Worm (Caenorhabditis elegans): Measurements from ENCODE around the gene alr-1.

alr-1 gene

ce11 chrX:11085162-11085561, 40.3 kb downstream of the alr-1 start, which contains the start of gene W04G3.7:
TSS of gene W04G3.7 (minus strand) at chrX:11085262.
- TF ChIP-seq lin-1 (GFP tag; IDR thresholded peaks at IDR 0.05), result no peak
- TF ChIP-seq mdt-29 (GFP tag; IDR thresholded peaks at IDR 0.05), result no peak
- no peak for TF ChIP-seq T26A8.4 (GFP tag; IDR thresholded peaks at IDR 0.05)
- no peak for TF ChIP-seq mdl-1 (tag; optimal IDR thresholded peaks at IDR 0.05)
- no peak for TF ChIP-seq D1046.2 (GFP tag; IDR thresholded peaks at IDR 0.05)

- TF ChIP-seq daf-16 (GFP tag; optimal IDR thresholded peaks at IDR 0.05) (peak in 1 of 2 experiments; percentile 20), daf-16 (tag; optimal IDR thresholded peaks at IDR 0.05) (peak; percentile 44), ama-1 (optimal IDR thresholded peaks at IDR 0.05) (no peak), zfp-3 (GFP tag; conservative IDR thresholded peaks at IDR 0.05) (no peak), pqm-1 (tag; optimal IDR thresholded peaks at IDR 0.05) (peak; percentile 33), hlh-11 (tag; optimal IDR thresholded peaks at IDR 0.05) (peak; percentile 11), spr-3 (GFP tag; optimal IDR thresholded peaks at IDR 0.05) (no peak), mdl-1 (tag; optimal IDR thresholded peaks at IDR 0.05) (no peak), ZK546.5 (tag; optimal IDR thresholded peaks at IDR 0.05) (no peak), jun-1 (tag; optimal IDR thresholded peaks at IDR 0.05) (no peak), nhr-28 (tag; optimal IDR thresholded peaks at IDR 0.05) (peak; percentile 44), hlh-30 (tag; optimal IDR thresholded peaks at IDR 0.05; ENCODE audit: insufficient read depth) (peak; percentile 65), mxl-3 (GFP tag; optimal IDR thresholded peaks at IDR 0.05) (peak; percentile 9), madf-5 (GFP tag; IDR thresholded peaks at IDR 0.05) (no peak), unc-62 (GFP tag; optimal IDR thresholded peaks at IDR 0.05 in 1 of 2) (no peak), unc-62 (tag; optimal IDR thresholded peaks at IDR 0.05) (no peak), daf-8 (GFP tag; IDR thresholded peaks at IDR 0.05) (no peak), snpc-1.2 (GFP tag; IDR thresholded peaks at IDR 0.05) (no peak), ztf-11 (tag; optimal IDR thresholded peaks at IDR 0.05) (no peak), fkh-10 (GFP tag; optimal IDR thresholded peaks at IDR 0.05) (no peak)
Measured at ce11 chrX:11080170-11080728, 45.2 kb downstream of the alr-1 start, which contains the start of gene sulp-7. TSS of gene sulp-7 (plus strand) at chrX:11080678.

DNA sequence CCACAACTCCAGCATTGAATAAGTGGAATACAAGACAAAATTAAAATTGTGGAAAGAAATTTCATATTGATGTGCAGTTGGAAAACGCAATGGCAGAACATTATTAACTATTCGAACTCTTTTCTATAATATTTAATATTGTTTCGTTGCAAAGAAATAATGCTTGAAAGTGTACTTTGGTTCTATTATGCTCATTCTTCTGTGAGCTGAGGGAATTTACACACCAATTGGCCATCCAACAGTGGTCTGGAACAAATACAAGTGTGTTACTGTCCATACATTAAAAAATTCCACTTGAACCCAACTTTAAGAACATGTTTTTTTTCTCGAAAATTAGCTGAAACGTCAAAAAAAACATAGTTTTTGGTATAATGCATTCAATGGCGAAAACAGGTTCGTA, 45.8 kb downstream of the alr-1 start, which contains the start of gene W04G3.13:
Gene W04G3.13 (minus strand): TSS at position 101 of the 400 bp plus-strand sequence.
- no peak for TF ChIP-seq snpc-4 (tag; optimal IDR thresholded peaks at IDR 0.05)
- no peak for TF ChIP-seq unc-39 (tag; optimal IDR thresholded peaks at IDR 0.05)
- no peak for TF ChIP-seq ceh-62 (tag; optimal IDR thresholded peaks at IDR 0.05)
- no peak for TF ChIP-seq nhr-102 (tag; optimal IDR thresholded peaks at IDR 0.05)
- no peak for TF ChIP-seq unc-130 (GFP tag; optimal IDR thresholded peaks at IDR 0.05)
- TF ChIP-seq ztf-7 (tag; optimal IDR thresholded peaks at IDR 0.05), result no peak
- TF ChIP-seq nhr-11 (tag; optimal IDR thresholded peaks at IDR 0.05), result no peak

DNA sequence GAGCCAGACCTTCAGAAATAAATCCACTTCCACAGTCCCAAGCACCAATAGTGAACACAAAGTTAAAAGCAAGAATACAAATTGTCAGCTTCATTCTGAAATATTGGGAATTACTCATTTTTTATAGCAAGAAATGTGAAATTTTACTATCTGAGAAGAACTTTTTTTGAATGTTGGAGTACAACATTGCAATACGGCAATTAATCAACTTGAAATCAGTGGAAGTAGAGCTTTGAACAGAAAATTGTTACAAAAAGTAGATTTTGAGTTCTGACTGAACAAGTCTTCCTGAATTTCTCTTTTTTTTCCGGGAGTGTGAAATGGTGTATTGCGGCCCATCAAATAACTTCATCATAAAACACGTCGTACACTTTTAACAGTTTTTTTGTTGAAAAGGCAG, 47.3 kb downstream of the alr-1 start, which contains the start of gene W04G3.10:
Gene W04G3.10 (minus strand): TSS at position 101 of the 400 bp plus-strand sequence.
- TF ChIP-seq ZK546.5 (tag; optimal IDR thresholded peaks at IDR 0.05) (no peak), aha-1 (tag) (peak; percentile 34)

DNA sequence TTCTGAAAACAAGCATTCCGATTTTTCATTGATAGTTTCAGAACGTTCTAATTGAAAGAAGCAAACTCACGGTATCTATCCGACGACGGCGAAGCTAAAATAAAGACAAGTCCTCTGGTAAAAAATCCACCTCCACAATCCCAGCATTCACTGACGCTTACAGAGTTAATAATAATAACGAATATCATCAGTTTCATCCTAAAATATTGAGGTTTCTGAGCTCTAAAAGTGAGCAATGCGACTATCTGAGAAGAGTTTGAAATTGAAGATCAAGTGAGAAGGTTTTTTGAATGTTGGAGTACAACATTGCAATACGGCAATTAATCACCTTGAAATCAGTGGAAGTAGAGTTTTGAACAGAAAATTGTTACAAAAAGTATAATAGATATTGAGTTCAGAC, 48.9 kb downstream of the alr-1 start, which contains the start of gene W04G3.12:
Gene W04G3.12 (minus strand): TSS at position 311 of the 400 bp plus-strand sequence.
- TF ChIP-seq unc-62 (GFP tag; optimal IDR thresholded peaks at IDR 0.05 in 1 of 2) (peak in 1 of 2 experiments; percentile 94), unc-62 (tag; optimal IDR thresholded peaks at IDR 0.05) (no peak), spr-1 (tag; optimal IDR thresholded peaks at IDR 0.05) (no peak), ZK546.5 (tag; optimal IDR thresholded peaks at IDR 0.05) (no peak)

DNA sequence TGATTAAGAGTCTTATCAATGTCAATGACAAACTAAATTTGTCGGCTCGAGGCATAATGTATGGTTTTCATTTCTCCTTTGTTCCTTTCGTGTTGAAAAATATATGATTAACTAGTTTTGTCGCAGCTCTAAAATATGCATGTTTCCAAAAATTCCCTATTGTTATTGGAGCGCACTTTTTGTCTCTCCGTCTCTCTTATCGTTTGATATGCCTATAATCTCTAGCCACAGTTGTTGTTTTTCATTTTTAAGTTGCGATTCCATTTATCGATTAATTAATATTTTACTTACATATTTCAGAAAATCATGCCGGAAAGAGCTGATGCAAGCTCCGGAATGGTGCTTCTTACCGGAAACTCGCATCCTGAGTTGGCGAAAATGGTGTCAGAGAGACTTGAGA, 52.1 kb downstream of the alr-1 start, which contains the start of gene W04G3.5:
Gene W04G3.5 (plus strand): TSS at position 301 of the 400 bp plus-strand sequence.
- no peak for TF ChIP-seq lin-29 (GFP tag; IDR thresholded peaks at IDR 0.05)
- peak; percentile 16 for TF ChIP-seq aha-1 (tag)
